Fruit fly (Drosophila melanogaster): ENCODE data around the gene IA-2.

The IA-2 gene

DNA sequence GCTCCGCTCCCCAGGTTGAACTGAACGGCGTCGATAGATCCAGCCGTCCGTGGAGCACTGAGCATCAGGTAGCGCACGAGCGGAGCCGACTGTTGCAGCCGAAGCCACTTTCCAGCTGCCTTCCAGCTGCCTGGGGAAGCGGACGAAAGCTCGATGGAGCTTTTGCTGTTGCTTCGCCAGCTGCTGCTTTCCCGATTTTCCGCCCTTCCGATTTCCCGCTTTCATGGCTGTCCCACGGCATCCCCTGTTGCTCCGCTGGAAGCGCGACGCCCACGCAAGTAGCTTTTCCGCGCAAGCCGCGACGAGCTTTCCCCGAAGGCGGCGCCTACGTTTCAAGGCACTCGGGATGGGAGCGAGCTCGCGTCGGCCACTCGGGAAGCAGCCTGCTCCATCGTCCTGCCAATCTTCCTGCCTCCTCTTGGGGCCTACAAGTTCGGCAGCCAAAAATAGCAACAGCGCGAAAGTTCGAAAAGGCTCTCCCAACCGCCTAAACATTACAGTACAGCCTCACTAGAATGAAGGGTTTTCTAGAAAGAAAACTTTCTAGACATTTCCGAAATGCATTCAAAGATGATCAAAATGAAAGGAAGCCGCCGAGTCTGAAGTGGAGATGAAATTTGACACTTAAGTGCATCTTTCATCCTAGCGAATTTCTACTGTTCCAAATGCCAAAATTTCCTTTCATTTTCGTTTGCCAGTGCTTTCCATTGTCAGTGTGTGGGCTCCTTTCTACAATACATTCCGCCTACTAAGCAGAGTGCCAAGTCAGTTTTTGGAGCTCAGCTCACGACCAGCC is 4.5 kb downstream of the IA-2 start:
- TF ChIP-seq woc (GFP tag; optimal IDR thresholded peaks at IDR 0.05) (no peak), br (GFP tag; optimal IDR thresholded peaks at IDR 0.05) (no peak), tai (GFP tag; optimal IDR thresholded peaks at IDR 0.05) (no peak), h (GFP tag; optimal IDR thresholded peaks at IDR 0.05) (no peak), psq (GFP tag; optimal IDR thresholded peaks at IDR 0.05) (no peak), OdsH (GFP tag; optimal IDR thresholded peaks at IDR 0.05) (no peak), CG32264 (GFP tag; optimal IDR thresholded peaks at IDR 0.05) (no peak), Dfd (GFP tag; optimal IDR thresholded peaks at IDR 0.05) (no peak), Abd-B (GFP tag; optimal IDR thresholded peaks at IDR 0.05) (no peak), dl (GFP tag; optimal IDR thresholded peaks at IDR 0.05; ENCODE audit: insufficient read depth in 1 of 2, partially characterized antibody in 2 of 2) (no peak), Jra (GFP tag; optimal IDR thresholded peaks at IDR 0.05) (no peak), pan (optimal IDR thresholded peaks at IDR 0.05) (no peak), CG9705 (GFP tag; optimal IDR thresholded peaks at IDR 0.05) (no peak), Hr83 (GFP tag; optimal IDR thresholded peaks at IDR 0.05; ENCODE audit: poor library complexity, severe bottlenecking) (no peak), foxo (GFP tag; optimal IDR thresholded peaks at IDR 0.05) (no peak), Mio (GFP tag; optimal IDR thresholded peaks at IDR 0.05) (no peak), GATAd (GFP tag; optimal IDR thresholded peaks at IDR 0.05) (no peak), dmrt93B (GFP tag; optimal IDR thresholded peaks at IDR 0.05) (no peak), lola (GFP tag; optimal IDR thresholded peaks at IDR 0.05) (no peak), usp (GFP tag; optimal IDR thresholded peaks at IDR 0.05) (no peak)

DNA sequence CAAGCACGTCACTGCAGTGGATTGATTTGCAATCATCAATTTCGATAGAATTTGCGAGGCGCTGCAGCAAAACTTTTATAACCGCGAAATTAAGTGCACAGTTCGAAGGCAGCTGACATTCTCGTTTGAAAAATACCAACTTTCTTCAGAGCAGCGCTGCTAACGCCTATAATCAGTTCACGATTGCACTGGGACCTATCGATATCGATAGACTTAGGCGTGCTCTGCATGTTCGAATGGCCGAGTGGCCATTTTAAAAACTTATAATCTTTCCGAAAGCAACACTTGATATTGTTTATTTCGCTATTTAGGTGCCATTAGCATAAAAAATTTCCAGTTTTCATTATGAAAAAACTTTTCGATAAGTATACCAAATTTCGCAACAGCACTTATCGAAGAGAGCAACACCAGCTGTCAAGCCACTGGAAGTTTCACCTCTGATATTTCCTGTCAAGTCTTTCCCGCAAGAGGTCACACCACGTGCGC is 11.0 kb downstream of the IA-2 start, which contains the start of gene gNacalpha:
gNacalpha (plus strand) TSS at position 436 of the 486 bp plus-strand sequence.
- TF ChIP-seq foxo (GFP tag; optimal IDR thresholded peaks at IDR 0.05): no peak
- TF ChIP-seq N (GFP tag; optimal IDR thresholded peaks at IDR 0.05): no peak
- no peak for TF ChIP-seq GATAd (GFP tag; optimal IDR thresholded peaks at IDR 0.05)
- TF ChIP-seq h (GFP tag; optimal IDR thresholded peaks at IDR 0.05): no peak
- no peak for TF ChIP-seq tai (GFP tag; optimal IDR thresholded peaks at IDR 0.05)
- TF ChIP-seq br (GFP tag; optimal IDR thresholded peaks at IDR 0.05): no peak
- no peak for TF ChIP-seq CG9705 (GFP tag; optimal IDR thresholded peaks at IDR 0.05)
- no peak for TF ChIP-seq Rel (GFP tag; optimal IDR thresholded peaks at IDR 0.05)
- no peak for TF ChIP-seq Rel (tag; optimal IDR thresholded peaks at IDR 0.05)
- TF ChIP-seq CG32264 (GFP tag; optimal IDR thresholded peaks at IDR 0.05): no peak
- no peak for TF ChIP-seq psq (GFP tag; optimal IDR thresholded peaks at IDR 0.05)
- TF ChIP-seq Sp1 (GFP tag; optimal IDR thresholded peaks at IDR 0.05): no peak
- no peak for TF ChIP-seq rgr (GFP tag; optimal IDR thresholded peaks at IDR 0.05)
- TF ChIP-seq pan (optimal IDR thresholded peaks at IDR 0.05): no peak
- TF ChIP-seq jim (GFP tag; optimal IDR thresholded peaks at IDR 0.05): no peak
- no peak for TF ChIP-seq sage (GFP tag; optimal IDR thresholded peaks at IDR 0.05)
- TF ChIP-seq Hr83 (GFP tag; optimal IDR thresholded peaks at IDR 0.05; ENCODE audit: poor library complexity, severe bottlenecking): no peak
- TF ChIP-seq lola (GFP tag; optimal IDR thresholded peaks at IDR 0.05): no peak
- no peak for TF ChIP-seq Myc (optimal IDR thresholded peaks at IDR 0.05)

DNA sequence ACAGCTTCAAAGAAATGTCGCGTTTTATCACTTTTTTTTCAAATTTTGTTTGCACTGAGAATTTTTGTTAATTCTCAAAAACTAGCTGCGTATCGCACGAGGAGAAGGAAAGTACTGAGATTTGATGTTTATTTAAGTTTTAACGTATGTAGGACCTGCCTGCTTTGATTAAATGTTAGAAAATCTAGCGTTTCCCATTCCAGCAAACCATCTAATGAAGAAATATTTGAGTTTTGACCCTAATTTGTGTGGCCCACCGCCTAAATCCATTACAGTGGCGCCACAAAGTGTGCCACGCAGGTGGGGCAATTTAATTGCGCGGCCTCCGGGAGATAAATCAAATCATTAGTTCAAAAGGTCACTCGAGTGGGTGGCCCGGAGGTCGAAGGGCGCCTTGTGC is 21.1 kb downstream of the IA-2 start, which contains the start of gene CG4375:
CG4375 (minus strand) TSS at position 101 of the 400 bp plus-strand sequence.
- TF ChIP-seq N (GFP tag; optimal IDR thresholded peaks at IDR 0.05) (no peak), Hr78 (GFP tag; optimal IDR thresholded peaks at IDR 0.05) (no peak), Hr83 (GFP tag; optimal IDR thresholded peaks at IDR 0.05; ENCODE audit: poor library complexity, severe bottlenecking) (no peak), usp (GFP tag; optimal IDR thresholded peaks at IDR 0.05) (no peak)

DNA sequence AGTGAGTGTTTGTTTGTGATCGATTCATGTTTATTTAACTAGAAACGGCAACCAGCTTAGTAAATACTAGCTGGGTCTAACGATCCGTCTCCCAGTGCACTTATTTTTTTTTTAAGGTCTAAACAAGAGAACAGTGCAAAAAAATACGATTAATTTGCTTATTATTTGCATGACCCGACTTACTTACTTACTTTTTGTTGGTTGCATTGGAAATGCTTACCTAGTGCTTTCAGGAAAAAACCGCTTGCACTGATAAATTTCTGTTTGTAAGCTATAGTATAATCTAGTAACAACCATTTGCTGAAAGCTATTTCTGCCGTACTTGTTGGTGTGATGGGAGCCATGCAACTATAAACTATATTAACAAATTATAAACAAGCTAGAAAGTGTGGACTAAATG is 38.9 kb downstream of the IA-2 start:
- TF ChIP-seq Mio (GFP tag; optimal IDR thresholded peaks at IDR 0.05): no peak
- TF ChIP-seq fru (GFP tag; optimal IDR thresholded peaks at IDR 0.05): no peak
- TF ChIP-seq Rel (GFP tag; optimal IDR thresholded peaks at IDR 0.05): no peak
- no peak for TF ChIP-seq Rel (tag; optimal IDR thresholded peaks at IDR 0.05)
- TF ChIP-seq N (GFP tag; optimal IDR thresholded peaks at IDR 0.05): no peak

DNA sequence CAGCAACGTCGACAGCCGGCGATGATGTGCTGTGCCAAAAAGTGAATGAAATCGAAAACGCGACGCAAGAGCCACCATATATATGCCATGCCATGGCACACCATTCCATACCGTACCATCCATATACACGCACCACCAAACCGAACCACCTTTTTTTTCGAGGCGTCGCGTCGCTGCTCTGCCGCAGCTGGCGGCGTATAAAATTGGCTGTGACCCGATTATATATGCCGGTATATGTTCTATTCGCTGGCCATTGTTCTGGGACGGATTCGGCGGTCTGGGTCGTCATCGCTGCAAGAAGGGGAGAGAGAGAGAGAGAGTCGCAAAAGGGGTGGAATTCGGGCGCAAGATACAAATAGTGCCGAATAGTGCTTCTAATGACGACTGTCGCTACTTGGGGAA is 40.0 kb downstream of the IA-2 start:
- TF ChIP-seq HLH106 (tag; optimal IDR thresholded peaks at IDR 0.05) (no peak), h (GFP tag; optimal IDR thresholded peaks at IDR 0.05) (no peak), usp (GFP tag; optimal IDR thresholded peaks at IDR 0.05) (no peak), pan (optimal IDR thresholded peaks at IDR 0.05) (no peak), sv (GFP tag; optimal IDR thresholded peaks at IDR 0.05) (no peak), Abd-B (GFP tag; optimal IDR thresholded peaks at IDR 0.05) (no peak), CG9705 (GFP tag; optimal IDR thresholded peaks at IDR 0.05) (no peak), rgr (GFP tag; optimal IDR thresholded peaks at IDR 0.05) (no peak)
